Fruit fly (Drosophila melanogaster) whole organism, pupa: ENCODE results near the gene CG4456.

Experiments
- CG13204 ChIP-seq: fragments of 200-800 bp; sonication (Bioruptor generic); optimal IDR thresholded peaks from 2 replicates; lab custom pipeline; 2018; ENCODE audit warnings: missing biosample characterization, mild to moderate bottlenecking, missing genetic modification characterization, moderate library complexity
- Ets98B ChIP-seq: fragments of 200-800 bp; sonication (Bioruptor generic); IDR thresholded peaks from 2 replicates; pipeline ENCODE4 v1.3.6; 2022; ENCODE audit warnings: missing biosample characterization, missing genetic modification characterization
- Pif1A ChIP-seq: fragments of 200-800 bp; sonication (Bioruptor generic); optimal IDR thresholded peaks from 3 replicates; lab custom pipeline; 2016; ENCODE audit warnings: missing biosample characterization, missing genetic modification characterization

dm6 chr3L:9402157-9402890, 29.8 kb downstream of the CG4456 start, which contains the start of gene eIF4E1:
- TF ChIP-seq Pif1A (GFP tag; lab: Kevin White, UChicago) (no peak), Ets98B (GFP tag; lab: Robert Waterston, UW) (no peak), CG13204 (GFP tag; lab: Kevin White, UChicago) (no peak)
